Worm (Caenorhabditis elegans) whole organism, L3 larva: Measurements from ENCODE around the gene sri-66.

Experiments
- ZK546.5 ChIP-seq: sonication (generic microtip); optimal IDR thresholded peaks from 2 replicates; lab custom pipeline; 2017; ENCODE audit warnings: missing biosample characterization, missing genetic modification characterization
- ama-1 ChIP-seq: fragments of 150-350 bp; optimal IDR thresholded peaks from 2 replicates; lab custom pipeline; 2018
- ceh-16 ChIP-seq: sonication (generic microtip); optimal IDR thresholded peaks from 2 replicates; lab custom pipeline; 2017; ENCODE audit warnings: missing biosample characterization, missing genetic modification characterization
- ceh-82 ChIP-seq: fragments of 150-350 bp; optimal IDR thresholded peaks from 2 replicates; lab custom pipeline; 2014; ENCODE audit warnings: missing biosample characterization, missing genetic modification characterization
- elt-1 ChIP-seq: fragments of 150-350 bp; optimal IDR thresholded peaks from 2 replicates; lab custom pipeline; 2014; ENCODE audit warnings: missing biosample characterization, missing genetic modification characterization
- elt-3 ChIP-seq, 3 experiments: fragments of 150-350 bp in 1 of 3; sonication (generic microtip) in 2 of 3; optimal IDR thresholded peaks; 2 replicates in 2 of 3; 4 replicates in 1 of 3; lab custom pipeline; 2014 to 2017; ENCODE audit warnings: missing biosample characterization in 3 of 3, missing genetic modification characterization in 3 of 3
- fos-1 ChIP-seq: fragments of 150-350 bp; optimal IDR thresholded peaks from 2 replicates; lab custom pipeline; 2014; ENCODE audit warnings: missing biosample characterization, missing genetic modification characterization
- nhr-11 ChIP-seq: fragments of 150-350 bp; optimal IDR thresholded peaks from 2 replicates; lab custom pipeline; 2014; ENCODE audit warnings: missing biosample characterization, missing genetic modification characterization
- snpc-4 ChIP-seq: fragments of 150-350 bp; optimal IDR thresholded peaks from 2 replicates; lab custom pipeline; 2014; ENCODE audit warnings: missing biosample characterization, missing genetic modification characterization
- tbx-2 ChIP-seq: sonication (generic microtip); optimal IDR thresholded peaks from 2 replicates; lab custom pipeline; 2016; ENCODE audit warnings: mild to moderate bottlenecking, missing genetic modification characterization, missing compliant biosample characterization
- unc-39 ChIP-seq: sonication (generic microtip); optimal IDR thresholded peaks from 4 replicates; lab custom pipeline; 2017; ENCODE audit warnings: missing biosample characterization, missing genetic modification characterization
- unc-62 ChIP-seq: fragments of 150-350 bp; sonication (generic microtip); optimal IDR thresholded peaks from 4 replicates; lab custom pipeline; 2014; ENCODE audit warnings: missing biosample characterization, missing genetic modification reagents, missing genetic modification characterization

- no peak for TF ChIP-seq elt-3 (tag; optimal IDR thresholded peaks at IDR 0.05; lab: Kevin White, UChicago)
- no peak for TF ChIP-seq fos-1
- TF ChIP-seq unc-62 = no peak
- TF ChIP-seq snpc-4 (tag; lab: Kevin White, UChicago) = no peak
- no peak for TF ChIP-seq unc-39
- TF ChIP-seq nhr-11 (tag; lab: Kevin White, UChicago) = no peak
- no peak for TF ChIP-seq ZK546.5 (tag; lab: Kevin White, UChicago)
- TF ChIP-seq elt-1 = no peak
- no peak for TF ChIP-seq ama-1 (lab: Kevin White, UChicago)
- TF ChIP-seq ceh-82 (tag; lab: Kevin White, UChicago) = no peak
- no peak for TF ChIP-seq ceh-16
- no peak for TF ChIP-seq tbx-2
Observed at ce11 chrV:17014050-17014449, 46.0 kb upstream of the sri-66 start, which contains the start of gene clc-13.
